Worm (Caenorhabditis elegans) whole organism, L4 larva: ENCODE measurements around the gene hir-1.

Experiments
- F26F4.8 ChIP-seq: fragments of 200-800 bp; sonication (Bioruptor generic); conservative IDR thresholded peaks from 2 replicates; pipeline ENCODE4 v1.3.6; 2022; ENCODE audit warnings: missing genetic modification characterization, missing compliant biosample characterization
- ZK546.5 ChIP-seq, 2 experiments: sonication (generic microtip); optimal IDR thresholded peaks; 2 replicates each; lab custom pipeline; 2017; ENCODE audit warnings: missing biosample characterization in 2 of 2, missing genetic modification characterization in 2 of 2
- daf-12 ChIP-seq: fragments of 150-350 bp; optimal IDR thresholded peaks from 2 replicates; lab custom pipeline; 2014; ENCODE audit warnings: missing biosample characterization, missing genetic modification reagents, missing genetic modification characterization
- zip-11 ChIP-seq: fragments of 200-800 bp; sonication (Bioruptor generic); IDR thresholded peaks from 2 replicates; pipeline ENCODE4 v1.3.6; 2022; ENCODE audit warnings: missing genetic modification characterization, missing compliant biosample characterization

DNA sequence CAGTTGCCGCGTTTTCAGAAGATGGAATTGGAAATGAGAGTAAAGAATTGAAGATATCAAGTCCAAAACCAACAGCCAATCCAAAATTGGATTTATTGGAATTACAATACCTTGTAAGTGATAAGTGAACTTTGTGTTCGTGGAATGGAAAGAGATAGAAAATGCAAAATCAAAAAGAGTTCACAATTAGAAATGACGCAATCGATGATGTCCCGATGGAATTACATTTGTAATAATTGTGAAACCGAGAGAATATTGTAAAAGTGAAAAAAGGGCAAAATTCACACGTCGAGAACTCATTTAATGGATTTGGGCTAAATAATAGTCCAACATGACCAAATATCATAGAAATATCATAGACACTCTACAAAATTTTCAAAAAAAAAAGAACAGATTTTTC, 3.3 kb downstream of the hir-1 start:
- no peak for TF ChIP-seq daf-12 (tag; lab: Kevin White, UChicago)
- TF ChIP-seq F26F4.8 (GFP tag; lab: Robert Waterston, UW) = no peak
- no peak for TF ChIP-seq ZK546.5 (tag; optimal IDR thresholded peaks at IDR 0.05; lab: Kevin White, UChicago)
- TF ChIP-seq zip-11 (GFP tag; lab: Robert Waterston, UW) = no peak
